Fruit fly (Drosophila melanogaster) whole organism, prepupa: ENCODE measurements around the gene CG8349.

ENCODE experiments used
- Blimp-1 ChIP-seq: fragments of 200-800 bp; sonication (Bioruptor generic); optimal IDR thresholded peaks from 3 replicates; lab custom pipeline; 2017; ENCODE audit warnings: missing biosample characterization, missing genetic modification characterization, mild to moderate bottlenecking, moderate library complexity, missing genetic modification reagents
- CG10631 ChIP-seq: fragments of 200-800 bp; sonication (Bioruptor generic); optimal IDR thresholded peaks from 2 replicates; lab custom pipeline; 2016; ENCODE audit warnings: missing biosample characterization, missing genetic modification characterization
- CG11294 ChIP-seq: fragments of 200-800 bp; sonication (Bioruptor generic); IDR thresholded peaks from 2 replicates; pipeline ENCODE4 v1.3.6; 2022; ENCODE audit warnings: missing biosample characterization, missing genetic modification characterization
- CG11762 ChIP-seq: fragments of 200-800 bp; sonication (Bioruptor generic); optimal IDR thresholded peaks from 3 replicates; lab custom pipeline; 2016; ENCODE audit warnings: missing biosample characterization, missing genetic modification characterization; ENCODE audit not compliant: insufficient read depth
- CG15336 ChIP-seq: fragments of 200-800 bp; sonication (Bioruptor generic); IDR thresholded peaks from 2 replicates; pipeline ENCODE4 v1.3.6; 2022; ENCODE audit warnings: missing biosample characterization, missing genetic modification characterization
- CG1621 ChIP-seq: fragments of 200-800 bp; sonication (Bioruptor generic); optimal IDR thresholded peaks from 3 replicates; lab custom pipeline; 2018; ENCODE audit warnings: missing biosample characterization, mild to moderate bottlenecking, missing genetic modification characterization
- CG16779 ChIP-seq: fragments of 200-800 bp; sonication (Bioruptor generic); optimal IDR thresholded peaks from 3 replicates; lab custom pipeline; 2017; ENCODE audit warnings: missing biosample characterization, mild to moderate bottlenecking, missing genetic modification characterization
- CG3032 ChIP-seq: fragments of 200-800 bp; optimal IDR thresholded peaks from 2 replicates; lab custom pipeline; 2019; ENCODE audit warnings: missing biosample characterization, mild to moderate bottlenecking, missing genetic modification characterization, moderate library complexity
- CG31627 ChIP-seq: fragments of 200-800 bp; sonication (Bioruptor generic); optimal IDR thresholded peaks from 3 replicates; lab custom pipeline; 2016; ENCODE audit warnings: missing biosample characterization, missing genetic modification characterization
- CG32006 ChIP-seq: fragments of 200-800 bp; sonication (Bioruptor generic); optimal IDR thresholded peaks from 3 replicates; lab custom pipeline; 2017; ENCODE audit warnings: missing biosample characterization, mild to moderate bottlenecking, missing genetic modification characterization
- CG34406 ChIP-seq: fragments of 200-800 bp; sonication (Bioruptor generic); optimal IDR thresholded peaks from 3 replicates; lab custom pipeline; 2016; ENCODE audit warnings: missing biosample characterization, missing genetic modification characterization
- CG4318 ChIP-seq: fragments of 200-800 bp; sonication (Bioruptor generic); optimal IDR thresholded peaks from 3 replicates; lab custom pipeline; 2017; ENCODE audit warnings: missing biosample characterization, mild to moderate bottlenecking, missing genetic modification characterization
- CG6163 ChIP-seq: fragments of 200-800 bp; sonication (Bioruptor generic); IDR thresholded peaks from 3 replicates; pipeline ENCODE4 v1.3.6; 2022; ENCODE audit warnings: missing biosample characterization, missing genetic modification characterization
- CG6276 ChIP-seq: fragments of 200-800 bp; sonication (Bioruptor generic); optimal IDR thresholded peaks from 2 replicates; lab custom pipeline; 2017; ENCODE audit warnings: missing biosample characterization, mild to moderate bottlenecking, missing genetic modification characterization
- CG6792 ChIP-seq: fragments of 200-800 bp; sonication (Bioruptor generic); optimal IDR thresholded peaks from 3 replicates; lab custom pipeline; 2016; ENCODE audit warnings: missing biosample characterization, missing genetic modification characterization
- CG6808 ChIP-seq: fragments of 200-800 bp; sonication (Bioruptor generic); optimal IDR thresholded peaks from 3 replicates; lab custom pipeline; 2017; ENCODE audit warnings: missing biosample characterization, missing genetic modification characterization, mild to moderate bottlenecking, moderate library complexity, missing genetic modification reagents
- CG6854 ChIP-seq: fragments of 200-800 bp; sonication (Bioruptor generic); optimal IDR thresholded peaks from 2 replicates; lab custom pipeline; 2017; ENCODE audit warnings: missing biosample characterization, mild to moderate bottlenecking, missing genetic modification characterization
- CG8119 ChIP-seq: fragments of 200-800 bp; sonication (Bioruptor generic); IDR thresholded peaks from 3 replicates; pipeline ENCODE4 v1.3.6; 2022; ENCODE audit warnings: missing biosample characterization, missing genetic modification characterization
- CG8319 ChIP-seq: fragments of 200-800 bp; sonication (Bioruptor generic); optimal IDR thresholded peaks from 3 replicates; lab custom pipeline; 2016; ENCODE audit warnings: missing biosample characterization, missing genetic modification characterization
- CG8632 ChIP-seq: fragments of 200-800 bp; sonication (Bioruptor generic); optimal IDR thresholded peaks from 3 replicates; lab custom pipeline; 2016; ENCODE audit warnings: missing biosample characterization, missing genetic modification characterization
- CG9139 ChIP-seq: fragments of 200-800 bp; sonication (Bioruptor generic); optimal IDR thresholded peaks from 3 replicates; lab custom pipeline; 2017; ENCODE audit warnings: missing biosample characterization, mild to moderate bottlenecking, missing genetic modification characterization
- Eip75B ChIP-seq: fragments of 200-800 bp; sonication (Bioruptor generic); optimal IDR thresholded peaks from 3 replicates; lab custom pipeline; 2016; ENCODE audit warnings: missing biosample characterization, missing genetic modification characterization
- Eip78C ChIP-seq: fragments of 200-800 bp; sonication (Bioruptor generic); peaks from one replicate; lab custom pipeline; 2016; ENCODE audit warnings: missing biosample characterization, missing genetic modification characterization
- Ets21C ChIP-seq: fragments of 200-800 bp; sonication (Bioruptor generic); optimal IDR thresholded peaks from 3 replicates; lab custom pipeline; 2016; ENCODE audit warnings: missing biosample characterization, missing genetic modification characterization
- Ets96B ChIP-seq: fragments of 200-800 bp; optimal IDR thresholded peaks from 2 replicates; lab custom pipeline; 2019; ENCODE audit warnings: missing biosample characterization, mild to moderate bottlenecking, missing genetic modification characterization, moderate library complexity
- Gug ChIP-seq: fragments of 200-800 bp; sonication (Bioruptor generic); IDR thresholded peaks from 2 replicates; pipeline ENCODE4 v1.3.6; 2022; ENCODE audit warnings: missing biosample characterization, missing genetic modification characterization
- Hr38 ChIP-seq: sonication (Bioruptor generic); optimal IDR thresholded peaks from 2 replicates; lab custom pipeline; 2016; ENCODE audit warnings: missing biosample characterization, missing genetic modification characterization
- Hr4 ChIP-seq: fragments of 200-800 bp; sonication (Bioruptor generic); optimal IDR thresholded peaks from 3 replicates; lab custom pipeline; 2016; ENCODE audit warnings: missing biosample characterization, missing genetic modification characterization
- Lpt ChIP-seq: fragments of 200-800 bp; sonication (Bioruptor generic); optimal IDR thresholded peaks from 3 replicates; lab custom pipeline; 2016; ENCODE audit warnings: missing biosample characterization, missing genetic modification characterization
- Met ChIP-seq: fragments of 200-800 bp; sonication (Bioruptor generic); optimal IDR thresholded peaks from 3 replicates; lab custom pipeline; 2016; ENCODE audit warnings: missing biosample characterization, missing genetic modification characterization
- OdsH ChIP-seq: fragments of 200-800 bp; sonication (Bioruptor generic); optimal IDR thresholded peaks from 3 replicates; lab custom pipeline; 2016; ENCODE audit warnings: missing biosample characterization, missing genetic modification characterization
- Smox ChIP-seq: fragments of 200-800 bp; sonication (Bioruptor generic); optimal IDR thresholded peaks from 3 replicates; lab custom pipeline; 2016; ENCODE audit warnings: missing biosample characterization, missing genetic modification characterization
- Sox102F ChIP-seq: fragments of 200-800 bp; sonication (Bioruptor generic); optimal IDR thresholded peaks from 2 replicates; lab custom pipeline; 2016; ENCODE audit warnings: missing biosample characterization, mild to moderate bottlenecking, missing genetic modification characterization
- achi ChIP-seq: fragments of 200-800 bp; sonication (Bioruptor generic); optimal IDR thresholded peaks from 3 replicates; lab custom pipeline; 2016; ENCODE audit warnings: missing biosample characterization, missing genetic modification characterization
- acj6 ChIP-seq: fragments of 200-800 bp; sonication (Bioruptor generic); optimal IDR thresholded peaks from 3 replicates; lab custom pipeline; 2016; ENCODE audit warnings: missing biosample characterization, missing genetic modification characterization
- cyc ChIP-seq: fragments of 200-800 bp; sonication (Bioruptor generic); optimal IDR thresholded peaks from 3 replicates; lab custom pipeline; 2016; ENCODE audit warnings: missing biosample characterization, missing genetic modification characterization
- dac ChIP-seq: fragments of 200-800 bp; sonication (Bioruptor generic); optimal IDR thresholded peaks from 2 replicates; lab custom pipeline; 2017; ENCODE audit warnings: missing biosample characterization, mild to moderate bottlenecking, missing genetic modification characterization
- eg ChIP-seq: fragments of 200-800 bp; sonication (Bioruptor generic); IDR thresholded peaks from 3 replicates; pipeline ENCODE4 v1.3.6; 2022; ENCODE audit warnings: missing biosample characterization, missing genetic modification characterization
- esn ChIP-seq: fragments of 200-800 bp; sonication (Bioruptor generic); optimal IDR thresholded peaks from 2 replicates; lab custom pipeline; 2016; ENCODE audit warnings: missing biosample characterization, mild to moderate bottlenecking, missing genetic modification characterization, moderate library complexity
- fkh ChIP-seq: fragments of 200-800 bp; sonication (Bioruptor generic); optimal IDR thresholded peaks from 3 replicates; lab custom pipeline; 2017; ENCODE audit warnings: missing biosample characterization, mild to moderate bottlenecking, missing genetic modification characterization, moderate library complexity
- lz ChIP-seq: fragments of 200-800 bp; sonication (Bioruptor generic); optimal IDR thresholded peaks from 3 replicates; lab custom pipeline; 2016; ENCODE audit warnings: missing biosample characterization, missing genetic modification characterization
- net ChIP-seq: fragments of 200-800 bp; sonication (Bioruptor generic); optimal IDR thresholded peaks from 3 replicates; lab custom pipeline; 2016; ENCODE audit warnings: missing biosample characterization, missing genetic modification characterization
- pdm3 ChIP-seq: fragments of 200-800 bp; sonication (Bioruptor generic); optimal IDR thresholded peaks from 3 replicates; lab custom pipeline; 2016; ENCODE audit warnings: missing biosample characterization, missing genetic modification characterization
- salr ChIP-seq, 2 experiments: fragments of 200-800 bp; sonication (Bioruptor generic); optimal IDR thresholded peaks; 3 replicates each; lab custom pipeline; 2016 to 2018; ENCODE audit warnings: missing biosample characterization in 2 of 2, missing genetic modification characterization in 2 of 2, mild to moderate bottlenecking in 1 of 2
- spab ChIP-seq: fragments of 200-800 bp; sonication (Bioruptor generic); optimal IDR thresholded peaks from 2 replicates; lab custom pipeline; 2017; ENCODE audit warnings: missing biosample characterization, mild to moderate bottlenecking, missing genetic modification characterization, missing genetic modification reagents
- ss ChIP-seq, 2 experiments: fragments of 200-800 bp; sonication (Bioruptor generic); optimal IDR thresholded peaks; 2 replicates in 1 of 2; 3 replicates in 1 of 2; lab custom pipeline; 2017 to 2018; ENCODE audit warnings: mild to moderate bottlenecking in 2 of 2, missing biosample characterization in 2 of 2, missing genetic modification characterization in 2 of 2, moderate library complexity in 1 of 2
- svp ChIP-seq: fragments of 200-800 bp; sonication (Bioruptor generic); peaks from one replicate; lab custom pipeline; 2016; ENCODE audit warnings: missing biosample characterization, missing genetic modification characterization
- topi ChIP-seq: fragments of 200-800 bp; sonication (Bioruptor generic); optimal IDR thresholded peaks from 3 replicates; lab custom pipeline; 2016; ENCODE audit warnings: missing biosample characterization, missing genetic modification characterization
- vri ChIP-seq: fragments of 200-800 bp; sonication (Bioruptor generic); optimal IDR thresholded peaks from 3 replicates; lab custom pipeline; 2016; ENCODE audit warnings: missing biosample characterization, mild to moderate bottlenecking, missing genetic modification characterization

CG8349 gene

DNA sequence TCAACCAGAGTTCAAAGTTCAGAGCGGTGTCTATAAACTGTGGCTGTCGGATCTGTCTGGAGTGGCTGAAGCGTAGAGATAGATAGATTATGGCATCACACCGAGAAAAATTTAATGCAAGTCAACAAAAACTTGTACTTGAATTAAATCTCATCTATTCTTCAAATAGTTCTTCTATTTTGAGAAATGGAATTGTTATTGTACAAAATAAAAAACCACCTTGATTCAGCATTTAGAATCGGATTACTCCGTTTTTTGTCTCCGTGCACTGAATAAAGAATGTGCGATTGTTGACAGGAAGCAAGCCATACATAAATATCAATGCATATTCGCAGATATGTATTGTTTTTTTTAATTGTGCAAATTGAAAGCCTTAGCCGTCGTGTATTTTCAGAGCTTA, 13.9 kb downstream of the CG8349 start (continued):
- TF ChIP-seq CG16779 (tag; lab: Kevin White, UChicago) (no peak), Sox102F (peak; percentile 78), CG15336 (GFP tag; lab: Robert Waterston, UW) (peak; percentile 73), Ets21C (GFP tag; lab: Kevin White, UChicago) (peak; percentile 52), cyc (peak; percentile 71), Ets96B (tag; lab: Kevin White, UChicago) (peak; percentile 59), CG1621 (tag; lab: Kevin White, UChicago) (peak; percentile 16), Smox (GFP tag; lab: Kevin White, UChicago) (no peak), CG32006 (GFP tag; lab: Kevin White, UChicago) (peak; percentile 32), CG31627 (GFP tag; lab: Kevin White, UChicago) (peak; percentile 67), CG6792 (peak; percentile 53), achi (peak; percentile 41), CG34406 (peak; percentile 46), OdsH (GFP tag; lab: Kevin White, UChicago) (peak; percentile 61), CG6276 (GFP tag; lab: Kevin White, UChicago) (no peak), esn (peak; percentile 73), CG6808 (GFP tag; lab: Kevin White, UChicago) (peak; percentile 34), Hr4 (peak; percentile 49), CG10631 (GFP tag; lab: Kevin White, UChicago) (peak; percentile 32), CG8632 (peak; percentile 52), Blimp-1 (GFP tag; lab: Kevin White, UChicago) (peak; percentile 43), salr (GFP tag; optimal IDR thresholded peaks at IDR 0.05; lab: Kevin White, UChicago) (peak; percentile 4 to 16), CG8319 (peak; percentile 11), net (GFP tag; lab: Kevin White, UChicago) (peak; percentile 56), vri (peak; percentile 67), eg (peak; percentile 90), CG8119 (GFP tag; lab: Robert Waterston, UW) (peak; percentile 65)

dm6 chr2L:8230255-8230654, 14.5 kb downstream of the CG8349 start:
- no peak for TF ChIP-seq ss (GFP tag; optimal IDR thresholded peaks at IDR 0.05; lab: Kevin White, UChicago)
- peak; percentile 36; the same call in 1 of the 3 replicates for TF ChIP-seq eg
- no peak for TF ChIP-seq CG4318 (GFP tag; lab: Kevin White, UChicago)
- TF ChIP-seq CG6163 (GFP tag; lab: Robert Waterston, UW): peak; percentile 55; the same call in 2 of the 3 replicates
- TF ChIP-seq Lpt: no peak
- TF ChIP-seq CG11294 (GFP tag; lab: Robert Waterston, UW): no peak
- no peak for TF ChIP-seq CG1621 (tag; lab: Kevin White, UChicago)
- no peak for TF ChIP-seq Hr4
- TF ChIP-seq pdm3 (GFP tag; lab: Kevin White, UChicago): peak; percentile 7
- no peak for TF ChIP-seq cyc
- no peak for TF ChIP-seq dac
- no peak for TF ChIP-seq CG6276 (GFP tag; lab: Kevin White, UChicago)
- TF ChIP-seq Met: no peak
- TF ChIP-seq Hr38: no peak
- no peak for TF ChIP-seq CG16779 (tag; lab: Kevin White, UChicago)
- no peak for TF ChIP-seq Gug
- TF ChIP-seq CG34406: no peak
- TF ChIP-seq CG6854: no peak
- TF ChIP-seq CG8632: no peak
- no peak for TF ChIP-seq CG6808 (GFP tag; lab: Kevin White, UChicago)
- no peak for TF ChIP-seq topi (GFP tag; lab: Kevin White, UChicago)
- TF ChIP-seq CG10631 (GFP tag; lab: Kevin White, UChicago): no peak
- TF ChIP-seq CG9139 (GFP tag; lab: Kevin White, UChicago): no peak
- no peak for TF ChIP-seq Ets96B (tag; lab: Kevin White, UChicago)
- no peak for TF ChIP-seq Sox102F
- peak; percentile 15 for TF ChIP-seq spab (GFP tag; lab: Kevin White, UChicago)
- peak; percentile 70 for TF ChIP-seq svp (GFP tag; lab: Kevin White, UChicago)
- no peak for TF ChIP-seq CG32006 (GFP tag; lab: Kevin White, UChicago)
- TF ChIP-seq OdsH (GFP tag; lab: Kevin White, UChicago): peak; percentile 46
- TF ChIP-seq lz (GFP tag; lab: Kevin White, UChicago): no peak
- peak; percentile 22 for TF ChIP-seq Eip78C
- TF ChIP-seq fkh (GFP tag; lab: Kevin White, UChicago): no peak
- no peak for TF ChIP-seq acj6
- TF ChIP-seq salr (GFP tag; optimal IDR thresholded peaks at IDR 0.05; lab: Kevin White, UChicago): no peak
- TF ChIP-seq Eip75B (GFP tag; lab: Kevin White, UChicago): no peak
- no peak for TF ChIP-seq CG8319
- no peak for TF ChIP-seq CG3032 (tag; lab: Kevin White, UChicago)
- TF ChIP-seq CG11762: no peak
